Fruit fly (Drosophila melanogaster) whole organism: ENCODE measurements around the gene Rbbp5.

ENCODE experiments used
- CG8478 ChIP-seq: fragments of >200 bp; optimal IDR thresholded peaks from 2 replicates; lab custom pipeline; 2018; ENCODE audit warnings: inconsistent platforms
- Dll ChIP-seq: fragments of >200 bp; optimal IDR thresholded peaks from 2 replicates; lab custom pipeline; 2017
- pan ChIP-seq: fragments of >200 bp; optimal IDR thresholded peaks from 2 replicates; lab custom pipeline; 2017
- psq ChIP-seq: fragments of >200 bp; optimal IDR thresholded peaks from 2 replicates; lab custom pipeline; 2017
- usp ChIP-seq: fragments of >200 bp; optimal IDR thresholded peaks from 2 replicates; lab custom pipeline; 2017; ENCODE audit warnings: missing biosample characterization, missing genetic modification characterization, mixed read lengths

DNA sequence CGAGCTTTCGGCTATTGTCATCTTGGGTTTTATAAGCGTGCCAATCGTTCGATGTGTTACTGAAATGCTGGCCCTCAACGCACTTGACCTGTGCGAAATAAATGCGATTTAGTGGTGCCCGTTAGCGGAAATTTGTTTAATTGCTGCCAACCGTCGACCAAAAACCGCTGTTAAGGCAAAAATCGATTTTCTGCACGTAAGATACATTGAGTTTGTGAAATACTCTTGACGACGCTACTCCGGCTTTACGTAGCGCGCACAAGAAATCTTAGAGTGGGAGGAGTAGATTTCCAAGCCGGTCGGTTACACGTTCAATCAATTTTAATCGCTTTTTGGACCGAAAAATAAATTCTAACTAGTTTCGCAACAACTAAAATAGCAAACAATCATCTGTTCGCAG lies 27.7 kb upstream of the Rbbp5 start:
- TF ChIP-seq pan (lab: Kevin White, UChicago) (no peak), Dll (lab: Kevin White, UChicago) (no peak), psq (lab: Kevin White, UChicago) (no peak), usp (GFP tag; lab: Kevin White, UChicago) (no peak), CG8478 (lab: Kevin White, UChicago) (no peak)
